Fruit fly (Drosophila melanogaster): ENCODE data around the gene REG.

Gene REG

DNA sequence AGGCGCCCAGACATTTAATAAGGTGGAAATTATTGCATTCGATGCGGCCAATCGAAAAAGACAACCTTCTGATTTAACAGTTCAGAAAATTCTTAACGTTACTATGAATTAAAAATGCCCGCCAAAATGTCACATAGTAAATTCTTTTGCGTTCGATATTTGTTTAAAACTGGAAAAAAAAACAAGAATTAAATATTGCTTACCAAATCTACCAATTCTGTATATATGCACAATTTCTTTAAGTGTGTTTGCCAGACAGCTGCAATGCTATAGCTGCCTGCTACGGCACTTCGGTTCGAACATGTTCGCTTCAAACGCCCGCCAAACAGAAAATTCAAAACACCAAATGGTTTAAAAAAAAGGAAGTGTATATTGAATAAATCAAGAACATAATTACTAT is 1.9 kb downstream of the REG start:
- TF ChIP-seq CG7101 (tag; optimal IDR thresholded peaks at IDR 0.05) = peak; percentile 37
- TF ChIP-seq tj (GFP tag; optimal IDR thresholded peaks at IDR 0.05) = peak; percentile 16
- TF ChIP-seq Clk (GFP tag; optimal IDR thresholded peaks at IDR 0.05) = no peak
- peak; percentile 6 for TF ChIP-seq CG11617 (GFP tag; optimal IDR thresholded peaks at IDR 0.05)
- no peak for TF ChIP-seq Crg-1 (GFP tag; optimal IDR thresholded peaks at IDR 0.05)
- TF ChIP-seq ovo (GFP tag; optimal IDR thresholded peaks at IDR 0.05) = no peak
- TF ChIP-seq toe (GFP tag; optimal IDR thresholded peaks at IDR 0.05) = no peak
- TF ChIP-seq cic (GFP tag; optimal IDR thresholded peaks at IDR 0.05) = no peak
- no peak for TF ChIP-seq cnc (optimal IDR thresholded peaks at IDR 0.05)
- no peak for TF ChIP-seq pad (GFP tag; optimal IDR thresholded peaks at IDR 0.05)
- peak; percentile 43 for TF ChIP-seq CG1620 (GFP tag; optimal IDR thresholded peaks at IDR 0.05)
- peak; percentile 17 for TF ChIP-seq kay (GFP tag; ENCODE audit: borderline replicate concordance)
- TF ChIP-seq CG33017 (tag; optimal IDR thresholded peaks at IDR 0.05) = no peak
- TF ChIP-seq CG14711 (tag; optimal IDR thresholded peaks at IDR 0.05) = peak; percentile 36
- TF ChIP-seq bab1 (GFP tag; optimal IDR thresholded peaks at IDR 0.05) = peak; percentile 42
- TF ChIP-seq Mnt (GFP tag; optimal IDR thresholded peaks at IDR 0.05) = peak; percentile 5
- TF ChIP-seq CG7045 (GFP tag; optimal IDR thresholded peaks at IDR 0.05) = no peak
- no peak for TF ChIP-seq CG5204 (GFP tag; optimal IDR thresholded peaks at IDR 0.05)
- TF ChIP-seq CG12768 (GFP tag; optimal IDR thresholded peaks at IDR 0.05) = no peak
- TF ChIP-seq Hr96 (GFP tag; optimal IDR thresholded peaks at IDR 0.05) = no peak

DNA sequence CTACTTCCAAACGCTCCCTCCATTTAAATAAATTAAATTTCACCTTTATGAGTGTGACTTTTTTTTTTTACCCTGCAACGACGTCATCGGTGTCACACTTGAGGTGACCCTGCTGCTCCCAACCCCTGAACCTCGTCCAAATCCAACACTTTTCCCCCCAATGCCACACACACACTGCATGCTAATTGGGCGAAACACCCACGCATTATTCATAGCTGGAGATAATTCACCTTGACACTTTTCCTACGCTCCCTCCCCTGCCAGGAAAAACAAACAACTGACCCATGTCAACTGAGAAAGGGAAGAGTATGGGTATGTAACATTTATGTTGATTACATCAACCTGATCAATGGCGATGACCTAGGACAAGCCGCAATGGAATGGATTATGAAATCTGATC is 7.2 kb downstream of the REG start:
- no peak for TF ChIP-seq Clk (GFP tag; optimal IDR thresholded peaks at IDR 0.05)
- TF ChIP-seq CG7045 (GFP tag; optimal IDR thresholded peaks at IDR 0.05) = no peak
- no peak for TF ChIP-seq CG7101 (tag; optimal IDR thresholded peaks at IDR 0.05)
- no peak for TF ChIP-seq pad (GFP tag; optimal IDR thresholded peaks at IDR 0.05)
- TF ChIP-seq CG1620 (GFP tag; optimal IDR thresholded peaks at IDR 0.05) = no peak
- no peak for TF ChIP-seq kay (GFP tag; ENCODE audit: borderline replicate concordance)
- no peak for TF ChIP-seq cnc (optimal IDR thresholded peaks at IDR 0.05)
- TF ChIP-seq CG11617 (GFP tag; optimal IDR thresholded peaks at IDR 0.05) = no peak

DNA sequence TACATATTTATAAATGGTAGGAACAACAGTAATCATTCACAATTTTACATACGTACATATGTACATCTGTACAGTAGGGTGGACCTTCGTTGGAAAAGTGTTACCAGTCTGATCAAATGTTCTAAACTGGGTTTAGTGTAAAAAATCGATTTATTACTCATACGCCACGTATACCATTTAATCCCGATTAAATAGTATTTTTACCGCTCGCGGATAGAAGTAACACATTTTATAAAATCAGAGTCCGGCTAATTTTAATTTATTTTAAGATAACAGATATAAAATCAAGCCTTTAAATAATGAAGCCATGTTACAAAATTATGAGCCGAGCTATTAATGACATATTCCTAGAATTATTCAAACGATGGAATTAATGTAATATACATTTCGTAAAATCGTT is 8.3 kb downstream of the REG start:
- peak; percentile 61 for TF ChIP-seq kay (GFP tag; ENCODE audit: borderline replicate concordance)
- TF ChIP-seq cnc (optimal IDR thresholded peaks at IDR 0.05) = no peak

DNA sequence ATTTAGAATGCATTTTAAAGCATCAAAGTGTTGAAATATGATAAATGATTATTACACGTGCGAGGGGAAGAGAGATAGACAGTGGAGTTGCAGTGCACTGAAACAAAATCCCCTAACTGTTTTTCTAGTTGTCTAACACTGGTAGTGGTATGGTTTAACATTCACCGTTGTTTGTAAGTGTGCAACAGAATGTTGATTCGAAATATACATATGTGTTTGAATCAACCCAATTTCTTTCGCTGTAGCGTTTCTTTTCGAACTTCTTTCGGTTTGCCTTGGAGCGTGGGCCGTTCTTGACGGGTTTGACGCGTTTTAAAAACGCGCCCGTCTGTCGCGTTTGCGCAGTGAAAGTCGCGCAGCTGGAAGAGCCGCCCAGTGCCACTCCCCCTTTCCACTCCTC is 9.2 kb downstream of the REG start:
- no peak for TF ChIP-seq CG33017 (tag; optimal IDR thresholded peaks at IDR 0.05)
- no peak for TF ChIP-seq CG7101 (tag; optimal IDR thresholded peaks at IDR 0.05)
- no peak for TF ChIP-seq toe (GFP tag; optimal IDR thresholded peaks at IDR 0.05)
- TF ChIP-seq CG7045 (GFP tag; optimal IDR thresholded peaks at IDR 0.05) = no peak
- no peak for TF ChIP-seq cnc (optimal IDR thresholded peaks at IDR 0.05)
- no peak for TF ChIP-seq pad (GFP tag; optimal IDR thresholded peaks at IDR 0.05)

DNA sequence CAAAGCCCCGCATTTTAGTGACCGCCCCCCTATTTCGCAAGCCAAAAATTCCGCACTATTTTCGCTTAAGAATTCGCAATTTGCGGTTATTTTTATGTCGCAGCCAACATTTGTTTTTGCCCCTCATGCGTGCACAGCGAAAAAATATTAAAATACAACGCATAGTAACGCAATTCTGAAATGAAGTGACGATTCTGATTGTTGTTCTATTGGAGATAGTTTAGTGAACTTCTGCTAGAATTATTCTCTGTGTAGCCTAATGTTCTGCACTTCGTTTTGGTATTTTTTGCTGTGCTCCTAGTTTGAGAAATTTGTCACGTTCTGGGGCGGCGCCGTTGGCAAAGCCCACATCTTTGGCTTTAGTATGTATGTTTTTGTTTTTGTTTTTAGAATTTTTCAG is 9.7 kb downstream of the REG start:
- peak; percentile 7 for TF ChIP-seq bab1 (GFP tag; optimal IDR thresholded peaks at IDR 0.05)
- TF ChIP-seq ovo (GFP tag; optimal IDR thresholded peaks at IDR 0.05) = no peak

DNA sequence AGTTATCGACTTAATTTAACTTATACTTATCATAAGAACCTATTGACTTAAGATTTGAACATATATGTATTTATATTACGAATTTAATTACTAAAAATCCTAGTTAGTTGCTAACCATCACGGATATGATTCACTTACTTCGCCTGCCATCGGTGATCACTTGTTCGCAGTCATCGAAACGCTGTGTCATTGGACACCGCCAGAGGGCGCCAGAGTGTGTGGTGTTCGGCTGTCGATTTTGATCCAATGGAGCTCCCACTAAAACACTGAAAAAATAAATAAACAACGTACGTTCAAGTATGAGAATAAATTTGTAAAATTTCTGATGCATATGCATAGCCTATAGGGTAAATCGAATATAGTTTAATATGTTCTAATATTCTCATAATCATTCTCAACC is 12.7 kb downstream of the REG start:
- no peak for TF ChIP-seq CG14711 (tag; optimal IDR thresholded peaks at IDR 0.05)
- no peak for TF ChIP-seq CG1620 (GFP tag; optimal IDR thresholded peaks at IDR 0.05)
- TF ChIP-seq CG7045 (GFP tag; optimal IDR thresholded peaks at IDR 0.05) = no peak

DNA sequence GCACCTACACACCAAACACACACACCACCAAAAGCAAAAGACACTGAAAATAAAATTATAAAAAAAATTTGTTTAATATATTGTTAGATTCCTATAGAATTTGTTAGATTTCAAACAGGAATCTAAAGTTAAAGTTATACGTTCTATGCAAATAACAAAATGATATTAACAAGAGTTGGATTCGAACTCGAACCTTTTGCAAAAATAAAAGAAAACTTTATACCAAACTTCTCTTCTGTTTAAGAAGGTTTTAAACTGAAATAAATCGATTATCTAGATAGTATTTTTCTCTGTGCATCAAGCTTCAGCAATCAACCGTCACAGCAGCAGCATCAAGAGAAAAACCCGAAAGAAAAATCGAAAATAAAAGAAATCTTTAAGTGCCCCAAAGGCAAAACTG is 14.4 kb downstream of the REG start:
- TF ChIP-seq Mnt (GFP tag; optimal IDR thresholded peaks at IDR 0.05) = no peak
- no peak for TF ChIP-seq Crg-1 (GFP tag; optimal IDR thresholded peaks at IDR 0.05)
- no peak for TF ChIP-seq cnc (optimal IDR thresholded peaks at IDR 0.05)
- TF ChIP-seq CG33017 (tag; optimal IDR thresholded peaks at IDR 0.05) = no peak
- no peak for TF ChIP-seq CG7045 (GFP tag; optimal IDR thresholded peaks at IDR 0.05)
- no peak for TF ChIP-seq toe (GFP tag; optimal IDR thresholded peaks at IDR 0.05)
- TF ChIP-seq cic (GFP tag; optimal IDR thresholded peaks at IDR 0.05) = no peak
- no peak for TF ChIP-seq ovo (GFP tag; optimal IDR thresholded peaks at IDR 0.05)

DNA sequence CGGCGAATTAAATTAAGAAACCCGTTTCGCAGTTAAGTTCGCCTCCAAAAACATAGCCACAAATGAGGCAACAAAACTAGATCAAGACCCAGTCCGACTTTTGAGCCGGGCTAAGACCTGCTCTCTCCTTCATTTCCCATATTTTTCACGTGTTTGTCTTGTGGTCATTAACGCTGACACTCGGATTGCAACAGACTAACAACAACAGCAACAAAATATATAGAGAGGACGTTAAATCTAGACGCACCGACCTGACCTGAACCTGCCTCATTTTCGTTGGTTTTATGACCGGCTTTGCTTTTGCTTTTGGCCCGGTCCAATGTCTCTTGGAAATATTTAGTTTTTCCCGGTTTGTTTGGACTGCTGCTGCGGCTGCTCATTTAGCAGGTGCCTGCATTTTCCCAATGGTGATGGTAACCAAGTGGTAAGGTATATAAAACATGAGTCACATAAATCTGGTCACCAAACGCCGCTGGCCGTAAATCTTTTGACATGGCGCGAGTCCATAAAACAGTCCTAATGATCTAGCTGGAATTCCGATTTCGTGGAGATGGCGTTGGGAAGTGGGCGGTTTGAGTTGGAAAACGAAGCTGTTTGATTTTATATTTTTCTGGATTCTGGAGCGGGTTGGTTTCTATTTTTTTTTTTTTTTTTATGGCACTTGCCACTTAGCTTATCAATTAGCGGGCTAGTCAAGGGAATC is 15.5 kb downstream of the REG start:
- TF ChIP-seq kay (GFP tag; ENCODE audit: borderline replicate concordance) (no peak), Mnt (GFP tag; optimal IDR thresholded peaks at IDR 0.05) (no peak), bab1 (GFP tag; optimal IDR thresholded peaks at IDR 0.05) (no peak), Hr96 (GFP tag; optimal IDR thresholded peaks at IDR 0.05) (no peak), Crg-1 (GFP tag; optimal IDR thresholded peaks at IDR 0.05) (no peak), CG1620 (GFP tag; optimal IDR thresholded peaks at IDR 0.05) (no peak), CG7101 (tag; optimal IDR thresholded peaks at IDR 0.05) (no peak), cic (GFP tag; optimal IDR thresholded peaks at IDR 0.05) (no peak), toe (GFP tag; optimal IDR thresholded peaks at IDR 0.05) (no peak), Clk (GFP tag; optimal IDR thresholded peaks at IDR 0.05) (no peak), CG33017 (tag; optimal IDR thresholded peaks at IDR 0.05) (no peak)
